Fruit fly (Drosophila melanogaster): ENCODE measurements around the gene CG12531.

Gene CG12531

DNA sequence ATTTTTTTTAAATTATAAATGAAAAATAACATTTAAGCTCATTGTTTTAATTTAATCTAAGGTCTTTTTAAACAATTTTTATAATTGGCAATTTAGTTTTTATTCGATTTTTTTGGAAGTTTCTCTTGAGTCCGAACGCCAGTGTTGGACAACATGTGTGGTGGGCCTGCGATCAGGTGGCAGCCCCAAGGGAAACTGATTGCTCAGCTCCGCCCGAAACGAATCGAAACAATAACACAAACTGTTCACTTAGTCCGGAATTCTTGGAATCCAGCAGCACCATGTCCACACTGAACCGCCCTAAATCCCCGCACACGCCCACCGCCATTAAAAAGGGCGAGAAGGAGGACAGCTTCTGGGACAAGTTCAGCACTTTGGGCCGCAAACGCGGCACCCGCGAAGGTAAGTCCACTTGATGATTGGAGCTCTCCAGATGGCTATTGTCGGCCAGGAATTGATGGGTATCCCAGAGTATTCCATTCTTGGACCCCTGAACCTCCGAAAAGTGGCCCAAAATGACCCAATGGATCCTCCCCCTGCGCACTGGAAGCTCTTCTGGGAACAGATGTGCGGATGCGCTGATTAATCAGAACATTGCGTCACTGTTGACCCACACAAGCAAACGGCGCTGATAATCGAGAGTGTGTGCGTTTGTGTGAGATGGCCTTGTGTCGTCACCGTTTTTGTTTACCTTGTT, 27.3 kb downstream of the CG12531 start, which contains the start of gene parvin:
TSS of gene parvin (plus strand) at position 134 of the 697 bp plus-strand sequence.
- TF ChIP-seq h (optimal IDR thresholded peaks at IDR 0.05) (no peak), psq (optimal IDR thresholded peaks at IDR 0.05) (no peak), insv (optimal IDR thresholded peaks at IDR 0.05) (no peak), Myc (optimal IDR thresholded peaks at IDR 0.05) (no peak), Sin3A (optimal IDR thresholded peaks at IDR 0.05) (no peak), ttk (optimal IDR thresholded peaks at IDR 0.05) (no peak)

DNA sequence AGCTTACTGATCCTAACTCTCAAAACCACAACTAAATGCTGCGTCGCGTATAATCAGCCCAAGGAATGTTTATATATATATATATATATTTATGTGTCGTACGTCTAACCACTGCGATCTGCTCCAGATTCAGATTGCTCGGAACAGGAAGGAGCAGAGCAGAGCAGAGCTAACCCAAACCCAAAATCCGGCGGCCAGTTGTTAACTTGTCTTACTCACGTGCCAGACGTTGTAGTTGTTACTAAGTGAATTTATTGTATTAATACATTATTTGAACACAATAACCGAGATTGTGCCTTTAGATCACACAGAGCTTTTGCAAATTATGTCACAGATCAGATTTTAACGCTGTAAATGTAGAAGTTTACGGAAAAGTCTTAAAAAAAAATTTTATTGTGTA, 29.3 kb downstream of the CG12531 start, which contains the start of gene Alr:
TSS of gene Alr (plus strand) at position 301 of the 400 bp plus-strand sequence.
- TF ChIP-seq insv (optimal IDR thresholded peaks at IDR 0.05) (no peak), Myc (optimal IDR thresholded peaks at IDR 0.05) (no peak), h (optimal IDR thresholded peaks at IDR 0.05) (no peak), Sin3A (optimal IDR thresholded peaks at IDR 0.05) (no peak), ttk (optimal IDR thresholded peaks at IDR 0.05) (no peak), psq (optimal IDR thresholded peaks at IDR 0.05) (no peak)

DNA sequence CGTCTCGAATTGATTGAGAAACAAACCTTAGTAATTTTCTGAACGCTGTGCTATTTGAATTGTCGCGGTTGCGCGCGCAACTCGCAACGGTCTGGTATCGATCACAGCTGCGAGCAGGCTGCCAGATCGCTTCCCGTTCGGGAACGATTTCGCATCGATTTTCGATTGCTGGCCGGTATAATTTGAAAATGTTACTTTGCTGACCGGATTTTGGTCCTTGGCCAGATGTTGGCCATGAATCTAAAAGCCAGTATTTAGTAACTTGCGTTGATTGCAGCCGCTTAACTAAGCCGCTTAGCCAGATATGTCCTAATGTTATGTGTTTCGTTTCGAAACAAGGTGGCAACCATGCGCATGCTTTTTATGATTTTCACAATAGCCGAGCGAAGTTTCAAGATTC, 29.8 kb downstream of the CG12531 start:
- TF ChIP-seq Sin3A (optimal IDR thresholded peaks at IDR 0.05) = no peak
- TF ChIP-seq ttk (optimal IDR thresholded peaks at IDR 0.05) = no peak
- TF ChIP-seq Myc (optimal IDR thresholded peaks at IDR 0.05) = no peak
- TF ChIP-seq psq (optimal IDR thresholded peaks at IDR 0.05) = no peak
- TF ChIP-seq h (optimal IDR thresholded peaks at IDR 0.05) = no peak
- no peak for TF ChIP-seq insv (optimal IDR thresholded peaks at IDR 0.05)

DNA sequence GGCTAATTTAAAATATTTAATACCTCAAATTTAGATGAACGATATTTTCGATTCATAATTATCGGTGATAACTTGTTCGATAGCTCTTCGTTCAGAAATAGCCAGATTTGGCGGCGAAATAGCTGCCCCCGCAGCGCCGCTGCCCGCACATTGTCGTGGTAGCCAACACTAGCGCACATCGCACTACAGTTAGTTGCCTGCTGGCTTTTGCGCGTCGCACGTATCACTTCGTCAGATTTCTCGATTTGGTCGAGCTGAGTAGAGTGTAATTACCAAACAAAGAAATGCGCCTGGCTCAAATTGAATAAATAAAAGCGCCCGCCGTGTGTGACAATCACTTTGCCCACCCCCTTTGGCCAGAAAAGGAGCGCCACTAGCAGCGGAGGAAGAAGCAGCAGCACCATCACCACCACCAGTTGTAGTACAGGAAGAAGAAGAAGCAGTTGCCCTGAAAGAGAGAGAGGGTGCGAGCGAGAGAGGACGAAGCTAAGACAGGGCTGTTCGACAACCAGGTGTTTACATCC, 32.0 kb downstream of the CG12531 start, which contains the start of gene Abcd3:
TSS of gene Abcd3 (plus strand) at position 145 of the 524 bp plus-strand sequence.
- TF ChIP-seq h (optimal IDR thresholded peaks at IDR 0.05) (no peak), psq (optimal IDR thresholded peaks at IDR 0.05) (no peak), Myc (optimal IDR thresholded peaks at IDR 0.05) (no peak), insv (optimal IDR thresholded peaks at IDR 0.05) (no peak), Sin3A (optimal IDR thresholded peaks at IDR 0.05) (no peak), ttk (optimal IDR thresholded peaks at IDR 0.05) (no peak)

DNA sequence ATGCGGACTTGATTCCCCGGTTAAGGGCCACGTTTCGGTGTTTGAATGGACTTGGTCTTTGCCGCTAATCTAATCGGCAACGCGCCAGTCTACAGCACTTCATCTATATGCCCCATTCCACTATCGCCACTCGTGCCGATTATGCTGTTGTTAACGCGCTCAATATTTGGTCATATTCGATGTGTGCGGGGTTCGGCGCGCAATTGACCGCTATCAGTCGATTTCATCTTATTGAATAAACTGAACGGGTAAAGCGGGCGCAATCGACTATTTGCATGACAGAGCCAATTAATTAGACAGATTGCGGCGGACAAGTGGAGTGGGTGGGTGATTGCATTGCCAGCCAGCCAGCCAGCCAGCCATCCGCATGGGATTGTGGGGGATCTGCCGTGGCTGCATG, 33.6 kb downstream of the CG12531 start:
- TF ChIP-seq h (optimal IDR thresholded peaks at IDR 0.05) (no peak), psq (optimal IDR thresholded peaks at IDR 0.05) (no peak)

DNA sequence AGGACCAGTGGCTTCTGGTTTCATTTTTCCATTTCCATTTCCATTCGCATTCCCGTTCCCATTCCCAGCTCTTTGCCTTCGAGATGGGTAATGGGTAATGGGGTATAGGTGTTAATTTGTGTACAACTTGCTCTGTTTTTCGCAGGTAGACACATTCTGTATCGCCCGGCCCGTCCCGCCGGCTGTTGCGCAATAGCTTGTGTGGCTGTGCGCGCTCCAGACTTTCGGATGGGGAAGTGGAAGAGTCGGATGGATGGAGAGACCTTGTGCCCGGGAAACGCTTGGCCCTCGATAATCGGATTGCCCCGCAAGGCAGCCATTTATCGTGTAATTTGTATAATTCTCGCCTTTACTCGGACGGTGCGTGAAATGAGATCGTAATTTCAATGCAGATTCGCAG, 35.0 kb downstream of the CG12531 start:
- no peak for TF ChIP-seq ttk (optimal IDR thresholded peaks at IDR 0.05)
- no peak for TF ChIP-seq Sin3A (optimal IDR thresholded peaks at IDR 0.05)
- no peak for TF ChIP-seq h (optimal IDR thresholded peaks at IDR 0.05)
- no peak for TF ChIP-seq Myc (optimal IDR thresholded peaks at IDR 0.05)
- no peak for TF ChIP-seq insv (optimal IDR thresholded peaks at IDR 0.05)
- TF ChIP-seq psq (optimal IDR thresholded peaks at IDR 0.05) = no peak

DNA sequence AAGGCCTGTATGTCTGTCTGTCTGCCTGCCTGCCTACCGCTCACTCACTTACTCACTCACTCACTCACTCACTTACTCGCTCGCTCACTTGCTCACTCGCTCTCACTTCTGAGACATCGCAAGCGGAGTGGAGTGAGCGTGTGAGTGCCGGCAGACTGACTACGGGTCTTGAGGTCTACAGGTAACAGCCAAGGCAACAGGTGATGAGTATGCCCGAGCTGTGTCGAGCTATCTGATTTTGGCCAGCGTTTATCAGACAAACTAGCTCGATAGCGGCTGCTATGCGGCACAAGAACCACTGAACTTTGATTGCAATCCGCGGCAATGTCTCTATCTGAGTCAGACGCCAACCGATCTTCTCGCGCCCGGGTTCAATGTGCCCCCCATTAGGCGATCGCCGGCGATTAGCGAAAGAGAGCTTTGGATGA, 35.4 kb downstream of the CG12531 start:
- TF ChIP-seq h (optimal IDR thresholded peaks at IDR 0.05) (no peak), Myc (optimal IDR thresholded peaks at IDR 0.05) (no peak), ttk (optimal IDR thresholded peaks at IDR 0.05) (no peak), Sin3A (optimal IDR thresholded peaks at IDR 0.05) (no peak), psq (optimal IDR thresholded peaks at IDR 0.05) (no peak), insv (optimal IDR thresholded peaks at IDR 0.05) (no peak)

DNA sequence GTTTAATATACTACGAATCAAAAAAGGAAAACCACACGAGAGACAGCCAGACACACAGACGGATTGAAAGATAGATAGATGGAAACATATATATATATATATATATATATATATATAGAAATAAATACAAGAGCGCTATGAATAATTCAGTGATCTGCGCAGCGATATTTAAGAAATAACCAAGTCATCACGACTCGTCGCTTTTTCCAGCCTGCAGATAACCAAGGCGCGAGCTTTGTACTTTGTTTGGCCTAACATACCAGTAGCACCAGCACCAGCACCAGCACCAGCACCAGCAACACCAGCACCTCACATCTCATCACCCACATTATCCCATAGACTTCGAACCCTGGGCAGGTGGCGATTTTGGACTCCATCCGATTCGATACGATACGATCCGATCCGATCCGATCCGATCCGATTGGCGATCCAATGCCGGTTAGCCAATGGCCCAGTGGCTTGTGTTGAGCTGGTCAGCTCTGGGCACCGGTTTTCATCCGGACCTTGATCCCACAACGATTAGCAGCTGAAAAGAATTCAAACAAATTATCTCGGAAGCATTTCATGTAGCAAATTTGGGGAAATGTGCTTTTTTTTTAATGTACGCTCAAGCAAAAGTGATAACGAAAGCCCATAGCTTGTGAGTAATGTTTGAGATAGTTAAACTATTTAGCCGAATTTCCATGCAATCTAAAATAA, 36.1 kb downstream of the CG12531 start:
- no peak for TF ChIP-seq h (optimal IDR thresholded peaks at IDR 0.05)

DNA sequence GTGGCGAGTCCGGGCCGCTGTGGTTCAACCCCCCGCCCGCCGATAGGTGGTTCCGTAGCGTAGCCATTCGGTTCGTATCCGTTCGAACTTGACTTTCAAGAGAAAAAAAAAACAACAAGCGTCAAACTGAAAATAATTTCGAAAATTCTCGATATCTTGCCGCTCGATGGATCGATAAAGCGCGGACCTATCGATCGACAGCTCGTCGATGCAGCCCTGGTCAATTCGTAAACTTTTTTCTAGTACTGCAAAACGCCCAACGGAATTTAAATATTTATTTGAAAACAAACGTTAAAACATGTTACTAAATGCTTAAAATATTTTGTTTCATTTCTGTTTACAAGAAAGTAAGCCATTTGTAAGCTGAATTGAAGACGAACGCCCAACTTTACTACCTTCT, 43.4 kb downstream of the CG12531 start:
- TF ChIP-seq insv (optimal IDR thresholded peaks at IDR 0.05) (no peak), psq (optimal IDR thresholded peaks at IDR 0.05) (no peak), Sin3A (optimal IDR thresholded peaks at IDR 0.05) (no peak), Myc (optimal IDR thresholded peaks at IDR 0.05) (no peak), h (optimal IDR thresholded peaks at IDR 0.05) (no peak), ttk (optimal IDR thresholded peaks at IDR 0.05) (no peak)

DNA sequence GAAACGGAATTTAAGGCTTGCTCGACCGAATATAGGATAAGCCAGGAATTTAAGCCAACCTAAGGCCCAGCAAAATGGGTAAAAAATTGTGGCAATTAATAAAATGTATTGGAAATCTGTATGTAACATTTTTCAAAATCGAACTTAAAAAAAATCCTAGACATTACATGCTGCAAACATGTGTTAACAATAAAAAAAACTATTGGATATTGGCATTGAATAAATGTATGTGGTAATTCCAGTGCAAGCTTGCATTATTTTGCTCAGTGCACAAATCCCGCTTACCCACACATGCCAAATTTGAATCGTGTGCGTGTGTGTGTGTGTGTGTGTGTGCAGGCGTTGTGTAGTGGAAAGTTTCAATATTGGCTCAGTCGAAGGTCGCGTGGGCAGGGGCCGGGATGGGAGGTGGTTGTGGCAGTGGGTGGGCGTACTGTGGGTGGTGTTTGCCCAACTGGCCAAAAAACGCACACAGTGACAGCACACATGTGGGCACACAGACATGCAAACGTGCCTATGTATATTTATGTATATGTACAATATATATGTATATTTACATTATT, 44.8 kb downstream of the CG12531 start:
- TF ChIP-seq ttk (optimal IDR thresholded peaks at IDR 0.05) (no peak), Myc (optimal IDR thresholded peaks at IDR 0.05) (no peak), psq (optimal IDR thresholded peaks at IDR 0.05) (no peak), Sin3A (optimal IDR thresholded peaks at IDR 0.05) (no peak), insv (optimal IDR thresholded peaks at IDR 0.05) (no peak), h (optimal IDR thresholded peaks at IDR 0.05) (no peak)

DNA sequence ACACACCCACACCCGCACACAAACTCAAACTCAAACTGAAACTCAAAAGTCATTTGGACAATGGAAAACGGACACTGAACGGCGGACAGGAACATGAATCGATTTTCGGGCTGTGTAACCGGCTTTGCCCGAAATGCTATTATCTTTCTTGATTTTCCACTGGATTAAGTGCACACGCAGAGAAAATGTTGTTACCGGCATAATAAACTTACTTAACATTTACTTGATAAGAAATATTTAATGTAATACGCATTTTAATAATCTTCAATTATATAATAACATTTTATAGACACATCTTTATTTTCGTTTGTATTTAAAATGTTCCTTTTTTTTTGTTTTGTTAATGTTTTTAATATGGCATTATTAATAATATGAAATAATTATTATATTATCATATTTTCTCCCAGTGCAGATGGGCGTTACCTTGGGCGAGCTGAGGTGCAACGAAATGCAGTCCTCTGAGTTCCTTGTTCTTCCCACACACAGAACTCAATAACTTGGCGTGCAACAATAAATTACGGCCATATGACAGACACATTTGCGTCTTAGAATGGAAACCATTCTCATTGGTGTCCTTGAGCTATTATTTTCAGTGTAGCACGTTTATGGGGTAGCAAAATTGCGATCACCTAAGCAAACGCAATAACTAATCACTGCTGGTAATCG, 46.2 kb downstream of the CG12531 start, which contains the start of gene CG12702:
TSS of gene CG12702 (minus strand) at position 51 of the 666 bp plus-strand sequence.
- no peak for TF ChIP-seq psq (optimal IDR thresholded peaks at IDR 0.05)
- no peak for TF ChIP-seq insv (optimal IDR thresholded peaks at IDR 0.05)
- no peak for TF ChIP-seq ttk (optimal IDR thresholded peaks at IDR 0.05)
- TF ChIP-seq h (optimal IDR thresholded peaks at IDR 0.05) = no peak
- TF ChIP-seq Myc (optimal IDR thresholded peaks at IDR 0.05) = no peak
- no peak for TF ChIP-seq Sin3A (optimal IDR thresholded peaks at IDR 0.05)

All from Kc167 (cell line).